Fruit fly (Drosophila melanogaster) whole organism, embryonic: ENCODE measurements around the gene CG12182.
A peak's percentile ranks its signal among the peaks of the same experiment; 100 is the strongest.

Experiments used
- Aef1 ChIP-seq: fragments of 200-800 bp; sonication (Bioruptor generic); IDR thresholded peaks from 3 replicates; pipeline ENCODE4 v1.3.6; 2022; ENCODE audit warnings: missing biosample characterization, missing genetic modification characterization
- Asciz ChIP-seq: fragments of 200-800 bp; sonication (Bioruptor generic); optimal IDR thresholded peaks from 2 replicates; lab custom pipeline; 2017; ENCODE audit warnings: missing biosample characterization, mild to moderate bottlenecking, missing genetic modification characterization, missing genetic modification reagents
- Blimp-1 ChIP-seq: fragments of 200-800 bp; sonication (Bioruptor generic); optimal IDR thresholded peaks from 3 replicates; lab custom pipeline; 2018; ENCODE audit warnings: missing biosample characterization, missing genetic modification characterization, mild to moderate bottlenecking, moderate library complexity, missing genetic modification reagents
- CG10274 ChIP-seq: fragments of 200-800 bp; sonication (Bioruptor generic); optimal IDR thresholded peaks from 3 replicates; lab custom pipeline; 2017; ENCODE audit warnings: missing biosample characterization, mild to moderate bottlenecking, missing genetic modification characterization
- CG10565 ChIP-seq: fragments of 200-800 bp; sonication (Bioruptor generic); optimal IDR thresholded peaks from 3 replicates; lab custom pipeline; 2016; ENCODE audit warnings: missing biosample characterization, mild to moderate bottlenecking, missing genetic modification characterization
- CG10654 ChIP-seq: fragments of 200-800 bp; sonication (Bioruptor generic); optimal IDR thresholded peaks from 2 replicates; lab custom pipeline; 2016; ENCODE audit warnings: missing biosample characterization, missing genetic modification characterization
- CG11085 ChIP-seq: fragments of 200-800 bp; sonication (Bioruptor generic); IDR thresholded peaks from 2 replicates; pipeline ENCODE4 v1.3.6; 2022; ENCODE audit warnings: missing biosample characterization, missing genetic modification characterization
- CG11093 ChIP-seq: fragments of 200-800 bp; sonication (Bioruptor generic); IDR thresholded peaks from 3 replicates; pipeline ENCODE4 v1.3.6; 2022; ENCODE audit warnings: missing biosample characterization, missing genetic modification characterization
- CG11560 ChIP-seq: fragments of 200-800 bp; sonication (Bioruptor generic); IDR thresholded peaks from 3 replicates; pipeline ENCODE4 v1.3.6; 2022; ENCODE audit warnings: missing biosample characterization, missing genetic modification characterization
- CG12104 ChIP-seq: fragments of 200-800 bp; sonication (Bioruptor generic); optimal IDR thresholded peaks from 3 replicates; lab custom pipeline; 2016; ENCODE audit warnings: missing biosample characterization, missing genetic modification characterization
- CG15696 ChIP-seq: fragments of 200-800 bp; sonication (Bioruptor generic); optimal IDR thresholded peaks from 2 replicates; lab custom pipeline; 2019; ENCODE audit warnings: missing biosample characterization, mild to moderate bottlenecking, missing genetic modification characterization, moderate library complexity
- CG16815 ChIP-seq: fragments of 200-800 bp; sonication (Bioruptor generic); optimal IDR thresholded peaks from 3 replicates; lab custom pipeline; 2017; ENCODE audit warnings: missing biosample characterization, mild to moderate bottlenecking, missing genetic modification characterization
- CG3163 ChIP-seq: fragments of 200-800 bp; sonication (Bioruptor generic); optimal IDR thresholded peaks from 3 replicates; lab custom pipeline; 2016; ENCODE audit warnings: missing biosample characterization, missing genetic modification characterization
- CG33557 ChIP-seq: fragments of 200-800 bp; sonication (Bioruptor generic); optimal IDR thresholded peaks from 2 replicates; lab custom pipeline; 2019; ENCODE audit warnings: missing biosample characterization, mild to moderate bottlenecking, missing genetic modification characterization, moderate library complexity
- CG34376 ChIP-seq: fragments of 200-800 bp; sonication (Bioruptor generic); optimal IDR thresholded peaks from 2 replicates; lab custom pipeline; 2018; ENCODE audit warnings: missing biosample characterization, mild to moderate bottlenecking, missing genetic modification characterization
- CG4617 ChIP-seq: fragments of 200-800 bp; sonication (Bioruptor generic); optimal IDR thresholded peaks from 3 replicates; lab custom pipeline; 2016; ENCODE audit warnings: missing biosample characterization, missing genetic modification characterization, borderline replicate concordance
- CG4854 ChIP-seq: fragments of 200-800 bp; sonication (Bioruptor generic); optimal IDR thresholded peaks from 2 replicates; lab custom pipeline; 2016; ENCODE audit warnings: missing biosample characterization, missing genetic modification characterization, inconsistent platforms
- CG7556 ChIP-seq: fragments of 200-800 bp; sonication (Bioruptor generic); optimal IDR thresholded peaks from 2 replicates; lab custom pipeline; 2017; ENCODE audit warnings: missing biosample characterization, mild to moderate bottlenecking, missing genetic modification characterization
- CG9437 ChIP-seq: fragments of 200-800 bp; sonication (Bioruptor generic); optimal IDR thresholded peaks from 2 replicates; lab custom pipeline; 2018; ENCODE audit warnings: missing biosample characterization, mild to moderate bottlenecking, missing genetic modification characterization
- CoRest ChIP-seq: fragments of 200-800 bp; sonication (Bioruptor generic); optimal IDR thresholded peaks from 3 replicates; lab custom pipeline; 2018; ENCODE audit warnings: missing biosample characterization, mild to moderate bottlenecking, missing genetic modification characterization, moderate library complexity
- Dad ChIP-seq: fragments of 200-800 bp; sonication (Bioruptor generic); optimal IDR thresholded peaks from 3 replicates; lab custom pipeline; 2016; ENCODE audit warnings: missing biosample characterization, missing genetic modification characterization
- Dip3 ChIP-seq: fragments of 200-800 bp; sonication (Bioruptor generic); optimal IDR thresholded peaks from 3 replicates; lab custom pipeline; 2016; ENCODE audit warnings: missing biosample characterization, missing genetic modification characterization
- Dll ChIP-seq: fragments of 200-800 bp; sonication (Bioruptor generic); IDR thresholded peaks from 4 replicates; pipeline ENCODE4 v1.3.6; 2022; ENCODE audit warnings: missing biosample characterization, missing genetic modification characterization; ENCODE audit not compliant: partially characterized antibody
- Doc3 ChIP-seq: fragments of 200-800 bp; sonication (Bioruptor generic); IDR thresholded peaks from 3 replicates; pipeline ENCODE4 v1.3.6; 2022; ENCODE audit warnings: missing biosample characterization, missing genetic modification characterization; ENCODE audit not compliant: partially characterized antibody
- E2f2 ChIP-seq: fragments of 200-800 bp; sonication (Bioruptor generic); IDR thresholded peaks from 2 replicates; pipeline ENCODE4 v1.3.6; 2022; ENCODE audit warnings: missing biosample characterization, missing genetic modification characterization
- Ets65A ChIP-seq: fragments of 200-800 bp; sonication (Bioruptor generic); peaks from one replicate; lab custom pipeline; 2016; ENCODE audit warnings: missing biosample characterization, missing genetic modification characterization
- Ets97D ChIP-seq: fragments of 200-800 bp; sonication (Bioruptor generic); optimal IDR thresholded peaks from 3 replicates; lab custom pipeline; 2016; ENCODE audit warnings: missing biosample characterization, missing genetic modification characterization
- Fer3 ChIP-seq: fragments of 200-800 bp; sonication (Bioruptor generic); optimal IDR thresholded peaks from 2 replicates; lab custom pipeline; 2018; ENCODE audit warnings: missing biosample characterization, mild to moderate bottlenecking, missing genetic modification characterization, moderate library complexity
- Hmx ChIP-seq: fragments of 200-800 bp; sonication (Bioruptor generic); optimal IDR thresholded peaks from 2 replicates; lab custom pipeline; 2016; ENCODE audit warnings: missing biosample characterization, missing genetic modification characterization
- Hsf ChIP-seq: fragments of 200-800 bp; sonication (Bioruptor generic); optimal IDR thresholded peaks from 3 replicates; lab custom pipeline; 2016; ENCODE audit warnings: missing biosample characterization, missing genetic modification characterization
- MESR4 ChIP-seq: fragments of 200-800 bp; sonication (Bioruptor generic); optimal IDR thresholded peaks from 2 replicates; lab custom pipeline; 2018; ENCODE audit warnings: missing biosample characterization, mild to moderate bottlenecking, missing genetic modification characterization, moderate library complexity
- Nf-YB ChIP-seq: fragments of 200-800 bp; sonication (Bioruptor generic); optimal IDR thresholded peaks from 3 replicates; lab custom pipeline; 2019; ENCODE audit warnings: missing biosample characterization, mild to moderate bottlenecking, missing genetic modification characterization, moderate library complexity
- NfI ChIP-seq: fragments of 200-800 bp; sonication (Bioruptor generic); optimal IDR thresholded peaks from 3 replicates; lab custom pipeline; 2018; ENCODE audit warnings: missing biosample characterization, mild to moderate bottlenecking, missing genetic modification characterization, moderate library complexity
- Rx ChIP-seq: fragments of 200-800 bp; sonication (Bioruptor generic); IDR thresholded peaks from 2 replicates; pipeline ENCODE4 v1.3.6; 2022; ENCODE audit warnings: missing biosample characterization, missing genetic modification characterization
- TFAM ChIP-seq: fragments of 200-800 bp; sonication (Bioruptor generic); optimal IDR thresholded peaks from 2 replicates; lab custom pipeline; 2017; ENCODE audit warnings: missing biosample characterization, missing genetic modification characterization, inconsistent platforms
- bbx ChIP-seq: fragments of 200-800 bp; sonication (Bioruptor generic); IDR thresholded peaks from 2 replicates; pipeline ENCODE4 v1.3.6; 2022; ENCODE audit warnings: missing biosample characterization, missing genetic modification characterization; ENCODE audit not compliant: partially characterized antibody
- dmrt11E ChIP-seq: fragments of 200-800 bp; sonication (Bioruptor generic); optimal IDR thresholded peaks from 3 replicates; lab custom pipeline; 2018; ENCODE audit warnings: missing biosample characterization, mild to moderate bottlenecking, missing genetic modification characterization, moderate library complexity
- dysf ChIP-seq: fragments of 200-800 bp; sonication (Bioruptor generic); IDR thresholded peaks from 3 replicates; pipeline ENCODE4 v1.3.6; 2022; ENCODE audit warnings: missing biosample characterization, missing genetic modification characterization
- grn ChIP-seq: fragments of 200-800 bp; sonication (Bioruptor generic); optimal IDR thresholded peaks from 3 replicates; lab custom pipeline; 2017; ENCODE audit warnings: missing biosample characterization, missing genetic modification characterization
- hbn ChIP-seq: fragments of 200-800 bp; sonication (Bioruptor generic); IDR thresholded peaks from 2 replicates; pipeline ENCODE4 v1.3.6; 2022; ENCODE audit warnings: missing biosample characterization, missing genetic modification characterization; ENCODE audit not compliant: partially characterized antibody
- inv ChIP-seq: fragments of 200-800 bp; sonication (Bioruptor generic); IDR thresholded peaks from 2 replicates; pipeline ENCODE4 v1.3.6; 2022; ENCODE audit warnings: missing biosample characterization, missing genetic modification characterization; ENCODE audit not compliant: partially characterized antibody
- kay ChIP-seq: fragments of 200-800 bp; sonication (Bioruptor generic); optimal IDR thresholded peaks from 2 replicates; lab custom pipeline; 2016; ENCODE audit warnings: missing biosample characterization, missing genetic modification characterization
- maf-S ChIP-seq: fragments of 200-800 bp; sonication (Bioruptor generic); optimal IDR thresholded peaks from 2 replicates; lab custom pipeline; 2016; ENCODE audit warnings: missing biosample characterization, missing genetic modification characterization
- nmo ChIP-seq: fragments of 200-800 bp; sonication (Bioruptor generic); optimal IDR thresholded peaks from 2 replicates; lab custom pipeline; 2018; ENCODE audit warnings: missing biosample characterization, mild to moderate bottlenecking, missing genetic modification characterization, moderate library complexity
- odd ChIP-seq: fragments of 200-800 bp; sonication (Bioruptor generic); optimal IDR thresholded peaks from 2 replicates; lab custom pipeline; 2017; ENCODE audit warnings: missing biosample characterization, mild to moderate bottlenecking, missing genetic modification characterization
- scrt ChIP-seq: fragments of 200-800 bp; sonication (Bioruptor generic); optimal IDR thresholded peaks from 2 replicates; lab custom pipeline; 2018; ENCODE audit warnings: missing biosample characterization, mild to moderate bottlenecking, missing genetic modification characterization, moderate library complexity
- tna ChIP-seq: fragments of 200-800 bp; sonication (Bioruptor generic); IDR thresholded peaks from 2 replicates; pipeline ENCODE4 v1.3.6; 2022; ENCODE audit warnings: missing biosample characterization, missing genetic modification characterization; ENCODE audit not compliant: partially characterized antibody
- unpg ChIP-seq: fragments of 200-800 bp; sonication (Bioruptor generic); optimal IDR thresholded peaks from 3 replicates; lab custom pipeline; 2018; ENCODE audit warnings: missing biosample characterization, mild to moderate bottlenecking, missing genetic modification characterization, moderate library complexity

Gene CG12182

DNA sequence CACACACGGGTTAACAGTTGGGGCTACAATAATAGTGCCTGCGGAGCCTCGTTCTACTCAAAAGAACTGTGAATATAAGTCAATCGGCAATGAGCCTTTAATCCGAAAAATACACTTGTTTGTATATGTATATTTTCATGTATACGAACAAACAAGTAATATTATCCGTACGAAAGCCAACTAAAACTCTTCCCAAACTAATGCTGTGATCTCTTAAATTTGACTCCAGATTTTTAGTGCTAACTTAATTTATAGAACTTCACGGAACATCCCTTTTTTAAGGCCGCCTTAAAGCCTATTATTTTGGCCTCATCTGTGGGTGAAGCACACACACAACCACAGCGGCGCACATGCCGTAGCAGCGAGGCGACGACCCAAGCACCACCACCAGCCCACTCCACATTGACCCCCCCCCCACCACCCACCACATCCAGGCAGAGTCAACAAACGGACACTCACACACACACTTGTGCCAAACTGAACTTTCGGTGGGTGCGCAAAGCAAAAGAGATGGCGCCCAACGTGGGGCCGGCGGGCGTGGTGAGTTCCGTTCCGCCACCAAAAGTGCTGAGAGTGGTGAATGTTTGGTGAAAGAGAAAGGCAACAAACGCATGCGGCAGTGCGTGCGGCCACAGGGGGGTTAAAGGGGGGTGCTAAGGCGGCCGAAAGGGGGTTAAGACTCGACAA, 15.1 kb downstream of the CG12182 start (continued):
- TF ChIP-seq NfI (GFP tag; lab: Kevin White, UChicago), result peak; percentile 82
- peak; percentile 40 for TF ChIP-seq CG4617 (GFP tag; lab: Kevin White, UChicago)
- no peak for TF ChIP-seq inv (GFP tag; lab: Robert Waterston, UW)
- no peak for TF ChIP-seq MESR4 (GFP tag; lab: Kevin White, UChicago)
- TF ChIP-seq kay (GFP tag; lab: Kevin White, UChicago), result peak; percentile 42
- TF ChIP-seq Rx, result peak; percentile 8; the same call in 1 of the 2 replicates
- peak; percentile 69 for TF ChIP-seq Nf-YB (GFP tag; lab: Kevin White, UChicago)
- peak; percentile 59 for TF ChIP-seq Dad (GFP tag; lab: Kevin White, UChicago)
- TF ChIP-seq Ets65A (GFP tag; lab: Kevin White, UChicago), result peak; percentile 96
- peak; percentile 41; the same call in 1 of the 3 replicates for TF ChIP-seq CG11560 (tag; lab: Robert Waterston, UW)
- TF ChIP-seq CG10565 (GFP tag; lab: Kevin White, UChicago), result no peak
- TF ChIP-seq Blimp-1, result peak; percentile 66
- 0 out of 2 replicates have a peak, but pooled peaks have one; percentile 26 for TF ChIP-seq hbn (GFP tag; lab: Robert Waterston, UW)
- TF ChIP-seq Dll, result no peak
- TF ChIP-seq Ets97D (GFP tag; lab: Kevin White, UChicago), result peak; percentile 18
- TF ChIP-seq dysf (GFP tag; lab: Robert Waterston, UW), result peak; percentile 88
- peak; percentile 33 for TF ChIP-seq CG15696 (tag; lab: Kevin White, UChicago)
- peak; percentile 66 for TF ChIP-seq Dip3 (GFP tag; lab: Kevin White, UChicago)
- peak; percentile 58; the same call in 2 of the 3 replicates for TF ChIP-seq CG11093 (GFP tag; lab: Robert Waterston, UW)
- TF ChIP-seq CG10274, result peak; percentile 61
- TF ChIP-seq Aef1 (GFP tag; lab: Robert Waterston, UW), result peak; percentile 34; the same call in 1 of the 3 replicates
- TF ChIP-seq Hmx (GFP tag; lab: Kevin White, UChicago), result no peak
- peak; percentile 54 for TF ChIP-seq maf-S
- TF ChIP-seq CG4854 (GFP tag; lab: Kevin White, UChicago), result peak; percentile 46
- peak; percentile 73 for TF ChIP-seq Hsf
- TF ChIP-seq odd (GFP tag; lab: Kevin White, UChicago), result peak; percentile 87
- TF ChIP-seq TFAM (GFP tag; lab: Kevin White, UChicago), result peak; percentile 20
- peak; percentile 85 for TF ChIP-seq CG9437
- TF ChIP-seq CoRest (tag; lab: Kevin White, UChicago), result peak; percentile 90
- TF ChIP-seq CG12104 (GFP tag; lab: Kevin White, UChicago), result peak; percentile 77
- TF ChIP-seq Fer3, result peak; percentile 70
- TF ChIP-seq unpg, result peak; percentile 76
- TF ChIP-seq grn (GFP tag; lab: Kevin White, UChicago), result no peak
- peak; percentile 47; the same call in 1 of the 2 replicates for TF ChIP-seq E2f2 (GFP tag; lab: Robert Waterston, UW)
- peak; percentile 65 for TF ChIP-seq dmrt11E (tag; lab: Kevin White, UChicago)
- peak; percentile 65 for TF ChIP-seq CG16815 (GFP tag; lab: Kevin White, UChicago)
- no peak for TF ChIP-seq Doc3
- peak; percentile 92 for TF ChIP-seq CG7556
- TF ChIP-seq scrt, result peak; percentile 69
- peak; percentile 65 for TF ChIP-seq CG10654 (GFP tag; lab: Kevin White, UChicago)
- no peak for TF ChIP-seq tna (GFP tag; lab: Robert Waterston, UW)
- no peak for TF ChIP-seq CG3163 (GFP tag; lab: Kevin White, UChicago)
- TF ChIP-seq CG33557, result peak; percentile 64
- TF ChIP-seq CG34376 (GFP tag; lab: Kevin White, UChicago), result peak; percentile 70
- TF ChIP-seq nmo (GFP tag; lab: Kevin White, UChicago), result peak; percentile 90
- TF ChIP-seq bbx (GFP tag; lab: Robert Waterston, UW), result peak; percentile 36; the same call in 1 of the 2 replicates
- peak; percentile 82 for TF ChIP-seq Asciz (GFP tag; lab: Kevin White, UChicago)
- TF ChIP-seq CG11085 (GFP tag; lab: Robert Waterston, UW), result no peak
